Worm (Caenorhabditis elegans) whole organism, L4 larva: ENCODE data around the gene skr-21.

Source experiments
- D1046.2 ChIP-seq: fragments of 200-800 bp; sonication (Bioruptor generic); IDR thresholded peaks from 2 replicates; pipeline ENCODE4 v1.3.6; 2022; ENCODE audit warnings: missing genetic modification characterization, missing compliant biosample characterization
- Y48G9A.11 ChIP-seq: fragments of 200-800 bp; sonication (Bioruptor generic); IDR thresholded peaks from 2 replicates; pipeline ENCODE4 v1.3.6; 2022; ENCODE audit warnings: missing genetic modification reagents, missing genetic modification characterization, missing compliant biosample characterization
- Y5F2A.4 ChIP-seq: fragments of 200-800 bp; sonication (Bioruptor generic); optimal IDR thresholded peaks from 2 replicates; lab custom pipeline; 2018; ENCODE audit warnings: mild to moderate bottlenecking, missing genetic modification characterization, missing compliant biosample characterization
- Y75B8A.6 ChIP-seq: fragments of 200-800 bp; sonication (Bioruptor generic); IDR thresholded peaks from 2 replicates; pipeline ENCODE4 v1.3.6; 2022; ENCODE audit warnings: missing genetic modification reagents, missing genetic modification characterization, missing compliant biosample characterization
- ZK337.2 ChIP-seq: fragments of 200-800 bp; sonication (Bioruptor generic); IDR thresholded peaks from 2 replicates; pipeline ENCODE4 v1.3.6; 2022; ENCODE audit warnings: missing genetic modification reagents, missing genetic modification characterization, missing compliant biosample characterization
- ZK546.5 ChIP-seq, 2 experiments: sonication (generic microtip); optimal IDR thresholded peaks; 2 replicates each; lab custom pipeline; 2017; ENCODE audit warnings: missing biosample characterization in 2 of 2, missing genetic modification characterization in 2 of 2
- aha-1 ChIP-seq: fragments of 150-350 bp; peaks from one replicate; lab custom pipeline; 2014; ENCODE audit warnings: missing biosample characterization, missing genetic modification characterization
- attf-4 ChIP-seq: sonication (generic microtip); optimal IDR thresholded peaks from 3 replicates; lab custom pipeline; 2017; ENCODE audit warnings: missing biosample characterization, missing genetic modification characterization
- ceh-28 ChIP-seq: fragments of 150-350 bp; optimal IDR thresholded peaks from 2 replicates; lab custom pipeline; 2014; ENCODE audit warnings: missing biosample characterization, missing genetic modification reagents, missing genetic modification characterization
- ceh-32 ChIP-seq: sonication (generic microtip); optimal IDR thresholded peaks from 2 replicates; lab custom pipeline; 2016; ENCODE audit warnings: mild to moderate bottlenecking, missing genetic modification characterization, missing compliant biosample characterization; ENCODE audit not compliant: poor library complexity
- ceh-44 ChIP-seq: fragments of 200-800 bp; sonication (Bioruptor generic); IDR thresholded peaks from 2 replicates; pipeline ENCODE4 v1.3.6; 2022; ENCODE audit warnings: missing genetic modification reagents, missing genetic modification characterization, missing compliant biosample characterization
- ceh-82 ChIP-seq: sonication (generic microtip); optimal IDR thresholded peaks from 2 replicates; lab custom pipeline; 2017; ENCODE audit warnings: missing biosample characterization, missing genetic modification characterization
- daf-16 ChIP-seq, 3 experiments: sonication (generic microtip); optimal IDR thresholded peaks; 2 replicates each; lab custom pipeline; 2016 to 2017; ENCODE audit warnings: missing genetic modification characterization in 3 of 3, missing genetic modification reagents in 3 of 3, mild to moderate bottlenecking in 2 of 3, missing compliant biosample characterization in 2 of 3, missing biosample characterization in 1 of 3, moderate library complexity in 1 of 3
- daf-8 ChIP-seq: fragments of 200-800 bp; sonication (Bioruptor generic); IDR thresholded peaks from 2 replicates; pipeline ENCODE4 v1.3.6; 2022; ENCODE audit warnings: missing genetic modification characterization, missing compliant biosample characterization
- dmd-6 ChIP-seq: fragments of 200-800 bp; sonication (Bioruptor generic); IDR thresholded peaks from 2 replicates; pipeline ENCODE4 v1.3.6; 2022; ENCODE audit warnings: missing genetic modification reagents, missing genetic modification characterization, missing compliant biosample characterization
- dmd-9 ChIP-seq: fragments of 200-800 bp; sonication (Bioruptor generic); IDR thresholded peaks from 2 replicates; pipeline ENCODE4 v1.3.6; 2022; ENCODE audit warnings: missing genetic modification reagents, missing genetic modification characterization, missing compliant biosample characterization
- dve-1 ChIP-seq: sonication (generic microtip); optimal IDR thresholded peaks from 2 replicates; lab custom pipeline; 2017; ENCODE audit warnings: antibody characterized with exemption, mild to moderate bottlenecking, missing genetic modification characterization, missing compliant biosample characterization; ENCODE audit not compliant: insufficient read depth
- egl-27 ChIP-seq: sonication (generic microtip); optimal IDR thresholded peaks from 3 replicates; lab custom pipeline; 2017; ENCODE audit warnings: missing biosample characterization, missing genetic modification reagents, missing genetic modification characterization
- fos-1 ChIP-seq: fragments of 150-350 bp; optimal IDR thresholded peaks from 2 replicates; lab custom pipeline; 2014; ENCODE audit warnings: missing biosample characterization, missing genetic modification characterization
- hmg-1.1 ChIP-seq: fragments of 200-800 bp; sonication (Bioruptor generic); IDR thresholded peaks from 2 replicates; pipeline ENCODE4 v1.3.6; 2022; ENCODE audit warnings: missing genetic modification reagents, missing genetic modification characterization, missing compliant biosample characterization
- lin-1 ChIP-seq: fragments of 200-800 bp; sonication (Bioruptor generic); IDR thresholded peaks from 2 replicates; pipeline ENCODE4 v1.3.6; 2022; ENCODE audit warnings: missing genetic modification reagents, missing genetic modification characterization, missing compliant biosample characterization
- lin-13 ChIP-seq: fragments of 150-350 bp; optimal IDR thresholded peaks from 2 replicates; lab custom pipeline; 2014; ENCODE audit warnings: missing biosample characterization, missing genetic modification reagents, missing genetic modification characterization
- lin-38 ChIP-seq: fragments of 200-800 bp; sonication (Bioruptor generic); IDR thresholded peaks from 2 replicates; pipeline ENCODE4 v1.3.6; 2022; ENCODE audit warnings: missing genetic modification reagents, missing genetic modification characterization, missing compliant biosample characterization
- mxl-2 ChIP-seq: fragments of 200-800 bp; sonication (Bioruptor generic); conservative IDR thresholded peaks from 2 replicates; pipeline ENCODE4 v1.3.6; 2022; ENCODE audit warnings: missing genetic modification reagents, missing genetic modification characterization, missing compliant biosample characterization
- nhr-102 ChIP-seq: sonication (generic microtip); optimal IDR thresholded peaks from 2 replicates; lab custom pipeline; 2016; ENCODE audit warnings: mild to moderate bottlenecking, missing genetic modification characterization, moderate library complexity, missing compliant biosample characterization
- nhr-41 ChIP-seq: fragments of 200-800 bp; sonication (Bioruptor generic); IDR thresholded peaks from 2 replicates; pipeline ENCODE4 v1.3.6; 2022; ENCODE audit warnings: missing genetic modification reagents, missing genetic modification characterization, missing compliant biosample characterization
- nhr-6 ChIP-seq: fragments of 150-350 bp; optimal IDR thresholded peaks from 2 replicates; lab custom pipeline; 2014; ENCODE audit warnings: missing biosample characterization, missing genetic modification characterization
- nhr-76 ChIP-seq: fragments of 150-350 bp; optimal IDR thresholded peaks from 2 replicates; lab custom pipeline; 2014; ENCODE audit warnings: missing biosample characterization, missing genetic modification characterization
- nhr-77 ChIP-seq: fragments of 150-350 bp; optimal IDR thresholded peaks from 2 replicates; lab custom pipeline; 2014; ENCODE audit warnings: missing biosample characterization, missing genetic modification characterization
- php-3 ChIP-seq: fragments of 200-800 bp; sonication (Bioruptor generic); IDR thresholded peaks from 2 replicates; pipeline ENCODE4 v1.3.6; 2022; ENCODE audit warnings: missing genetic modification reagents, missing genetic modification characterization, missing compliant biosample characterization
- sdz-12 ChIP-seq: fragments of 200-800 bp; sonication (Bioruptor generic); optimal IDR thresholded peaks from 2 replicates; lab custom pipeline; 2018; ENCODE audit warnings: mild to moderate bottlenecking, missing genetic modification characterization, missing compliant biosample characterization
- set-16 ChIP-seq: fragments of 200-800 bp; sonication (Bioruptor generic); IDR thresholded peaks from 2 replicates; pipeline ENCODE4 v1.3.6; 2022; ENCODE audit warnings: missing genetic modification reagents, missing genetic modification characterization, missing compliant biosample characterization
- skn-1 ChIP-seq: fragments of 150-350 bp; optimal IDR thresholded peaks from 2 replicates; lab custom pipeline; 2014; ENCODE audit warnings: missing biosample characterization, missing genetic modification characterization
- snpc-1.2 ChIP-seq: fragments of 200-800 bp; sonication (Bioruptor generic); IDR thresholded peaks from 2 replicates; pipeline ENCODE4 v1.3.6; 2022; ENCODE audit warnings: missing genetic modification reagents, missing genetic modification characterization, missing compliant biosample characterization
- spr-3 ChIP-seq: fragments of 200-800 bp; sonication (Bioruptor generic); optimal IDR thresholded peaks from 2 replicates; lab custom pipeline; 2018; ENCODE audit warnings: mild to moderate bottlenecking, missing genetic modification characterization, missing compliant biosample characterization
- tag-97 ChIP-seq: fragments of 200-800 bp; sonication (Bioruptor generic); IDR thresholded peaks from 2 replicates; pipeline ENCODE4 v1.3.6; 2022; ENCODE audit warnings: missing genetic modification characterization, missing compliant biosample characterization
- tra-1 ChIP-seq: fragments of 200-800 bp; sonication (Bioruptor generic); IDR thresholded peaks from 2 replicates; pipeline ENCODE4 v1.3.6; 2022; ENCODE audit warnings: missing genetic modification reagents, missing genetic modification characterization, missing compliant biosample characterization
- unc-130 ChIP-seq: sonication (generic microtip); optimal IDR thresholded peaks from 2 replicates; lab custom pipeline; 2016; ENCODE audit warnings: missing genetic modification reagents, missing genetic modification characterization, missing compliant biosample characterization
- zag-1 ChIP-seq: fragments of 150-350 bp; optimal IDR thresholded peaks from 2 replicates; lab custom pipeline; 2014; ENCODE audit warnings: missing biosample characterization, missing genetic modification characterization
- zfp-2 ChIP-seq: sonication (generic microtip); optimal IDR thresholded peaks from 2 replicates; lab custom pipeline; 2016; ENCODE audit warnings: mild to moderate bottlenecking, missing genetic modification characterization, missing compliant biosample characterization
- zfp-3 ChIP-seq: fragments of 200-800 bp; sonication (Bioruptor generic); conservative IDR thresholded peaks from 2 replicates; pipeline ENCODE4 v1.3.6; 2022; ENCODE audit warnings: missing genetic modification reagents, missing genetic modification characterization, missing compliant biosample characterization
- ztf-11 ChIP-seq: fragments of 150-350 bp; optimal IDR thresholded peaks from 2 replicates; lab custom pipeline; 2014; ENCODE audit warnings: missing biosample characterization, missing genetic modification characterization

skr-21 gene

ce11 chrX:13226614-13227096 lies at the start of gene skr-21:
Gene skr-21 (minus strand): TSS chrX:13226664.
- peak; percentile 5 for TF ChIP-seq dve-1 (tag; lab: Kevin White, UChicago)
- no peak for TF ChIP-seq lin-1
- TF ChIP-seq nhr-6 (tag; lab: Kevin White, UChicago), result peak; percentile 32
- TF ChIP-seq Y5F2A.4 (GFP tag; lab: Kevin White, UChicago), result no peak
- TF ChIP-seq ceh-28 (tag; lab: Kevin White, UChicago), result peak; percentile 64
- TF ChIP-seq, all 104 proteins: peak for 3

ce11 chrX:13274102-13274501 lies 47.6 kb upstream of the skr-21 start, which contains the start of gene cyp-14A3:
Gene cyp-14A3 (minus strand): TSS chrX:13274202.
- TF ChIP-seq tra-1 (GFP tag; lab: Robert Waterston, UW) (no peak), attf-4 (tag; lab: Kevin White, UChicago) (no peak), egl-27 (tag; lab: Kevin White, UChicago) (no peak), zfp-2 (tag; lab: Kevin White, UChicago) (no peak), nhr-77 (no peak)

ce11 chrX:13269586-13269985 lies 43.1 kb upstream of the skr-21 start, which contains the start of gene cyp-14A2:
Gene cyp-14A2 (minus strand): TSS chrX:13269686.
- TF ChIP-seq daf-8 (GFP tag; lab: Robert Waterston, UW) (no peak), spr-3 (GFP tag; lab: Kevin White, UChicago) (no peak), php-3 (GFP tag; lab: Robert Waterston, UW) (no peak), ztf-11 (no peak), skn-1 (no peak), ZK337.2 (GFP tag; lab: Robert Waterston, UW) (no peak), dmd-6 (GFP tag; lab: Robert Waterston, UW) (peak; percentile 42), ceh-32 (tag; lab: Kevin White, UChicago) (no peak)

ce11 chrX:13267230-13267629 lies 40.8 kb upstream of the skr-21 start, which contains the start of gene cyp-14A1:
Gene cyp-14A1 (minus strand): TSS chrX:13267355.
- no peak for TF ChIP-seq zfp-3
- no peak for TF ChIP-seq daf-16 (GFP tag; optimal IDR thresholded peaks at IDR 0.05; lab: Kevin White, UChicago)
- TF ChIP-seq daf-16 (tag; optimal IDR thresholded peaks at IDR 0.05; lab: Kevin White, UChicago), result peak; percentile 39
- peak; percentile 19 for TF ChIP-seq dve-1 (tag; lab: Kevin White, UChicago)
- TF ChIP-seq aha-1 (tag; lab: Kevin White, UChicago), result no peak
- TF ChIP-seq, all 104 proteins: peak for 2

ce11 chrX:13264550-13264949 lies 38.1 kb upstream of the skr-21 start:
- TF ChIP-seq fos-1 (no peak), mxl-2 (GFP tag; lab: Robert Waterston, UW) (peak; percentile 79; the same call in 1 of the 2 replicates), nhr-76 (no peak), D1046.2 (GFP tag; lab: Robert Waterston, UW) (peak; percentile 80; the same call in 1 of the 2 replicates), lin-1 (peak; percentile 67; the same call in 1 of the 2 replicates), sdz-12 (GFP tag; lab: Kevin White, UChicago) (peak; percentile 49), ZK546.5 (tag; optimal IDR thresholded peaks at IDR 0.05; lab: Kevin White, UChicago) (no peak), Y75B8A.6 (GFP tag; lab: Robert Waterston, UW) (peak; percentile 79; the same call in 1 of the 2 replicates), tra-1 (GFP tag; lab: Robert Waterston, UW) (peak; percentile 67; the same call in 1 of the 2 replicates), lin-38 (no peak), snpc-1.2 (GFP tag; lab: Robert Waterston, UW) (peak; percentile 89), tag-97 (GFP tag; lab: Robert Waterston, UW) (no peak), ceh-44 (GFP tag; lab: Robert Waterston, UW) (peak; percentile 44; the same call in 1 of the 2 replicates), lin-13 (GFP tag; lab: Kevin White, UChicago) (peak; percentile 55), ceh-82 (tag; lab: Kevin White, UChicago) (no peak), Y48G9A.11 (GFP tag; lab: Robert Waterston, UW) (peak; percentile 75), nhr-6 (tag; lab: Kevin White, UChicago) (no peak), nhr-102 (tag; lab: Kevin White, UChicago) (peak; percentile 70), zfp-3 (peak; percentile 65; the same call in 1 of the 2 replicates), ceh-28 (tag; lab: Kevin White, UChicago) (no peak), zag-1 (no peak), nhr-41 (GFP tag; lab: Robert Waterston, UW) (peak; percentile 76; the same call in 1 of the 2 replicates), unc-130 (GFP tag; lab: Kevin White, UChicago) (peak; percentile 14), dmd-9 (GFP tag; lab: Robert Waterston, UW) (peak; percentile 77; the same call in 1 of the 2 replicates), set-16 (GFP tag; lab: Robert Waterston, UW) (no peak), hmg-1.1 (GFP tag; lab: Robert Waterston, UW) (peak; percentile 96)
